Worm (Caenorhabditis elegans) whole organism, early embryonic: ENCODE results near the gene thoc-2.

Experiments used
- B0310.2 ChIP-seq: sonication (generic microtip); optimal IDR thresholded peaks from 2 replicates; lab custom pipeline; 2016; ENCODE audit warnings: mild to moderate bottlenecking, missing genetic modification characterization, missing compliant biosample characterization
- F13C5.2 ChIP-seq: sonication (generic microtip); optimal IDR thresholded peaks from 2 replicates; lab custom pipeline; 2017; ENCODE audit warnings: mild to moderate bottlenecking, missing genetic modification characterization, inconsistent platforms, missing compliant biosample characterization
- aly-1 ChIP-seq: sonication (generic microtip); optimal IDR thresholded peaks from 2 replicates; lab custom pipeline; 2016; ENCODE audit warnings: missing genetic modification characterization, missing compliant biosample characterization
- ama-1 ChIP-seq: fragments of 150-350 bp; optimal IDR thresholded peaks from 2 replicates; lab custom pipeline; 2014
- ceh-13 ChIP-seq: fragments of 200-800 bp; sonication (Bioruptor generic); optimal IDR thresholded peaks from 2 replicates; lab custom pipeline; 2018; ENCODE audit warnings: mild to moderate bottlenecking, missing genetic modification characterization, missing compliant biosample characterization
- ceh-36 ChIP-seq: sonication (generic microtip); optimal IDR thresholded peaks from 2 replicates; lab custom pipeline; 2016; ENCODE audit warnings: missing genetic modification characterization, inconsistent platforms, missing compliant biosample characterization
- ets-7 ChIP-seq: sonication (generic microtip); optimal IDR thresholded peaks from 2 replicates; lab custom pipeline; 2016; ENCODE audit warnings: missing genotype, missing genetic modification characterization, missing compliant biosample characterization
- flt-1 ChIP-seq: fragments of 200-800 bp; sonication (Bioruptor generic); IDR thresholded peaks from 2 replicates; pipeline ENCODE4 v1.3.6; 2022; ENCODE audit warnings: missing genetic modification characterization, missing compliant biosample characterization
- hmbx-1 ChIP-seq: sonication (generic microtip); optimal IDR thresholded peaks from 2 replicates; lab custom pipeline; 2016; ENCODE audit warnings: mild to moderate bottlenecking, missing genetic modification characterization, missing compliant biosample characterization
- hmg-4 ChIP-seq: fragments of 200-800 bp; sonication (Bioruptor generic); optimal IDR thresholded peaks from 2 replicates; lab custom pipeline; 2018; ENCODE audit warnings: mild to moderate bottlenecking, missing genetic modification characterization, missing compliant biosample characterization
- hnd-1 ChIP-seq: sonication (generic microtip); optimal IDR thresholded peaks from 2 replicates; lab custom pipeline; 2016; ENCODE audit warnings: missing genetic modification characterization, missing compliant biosample characterization
- pes-1 ChIP-seq: fragments of 200-800 bp; sonication (Bioruptor generic); IDR thresholded peaks from 2 replicates; pipeline ENCODE4 v1.3.6; 2022; ENCODE audit warnings: missing genetic modification reagents, missing genetic modification characterization, missing compliant biosample characterization
- scrt-1 ChIP-seq: fragments of 200-800 bp; sonication (Bioruptor generic); IDR thresholded peaks from 2 replicates; pipeline ENCODE4 v1.3.6; 2022; ENCODE audit warnings: missing genetic modification characterization, missing compliant biosample characterization
- sea-1 ChIP-seq: fragments of 200-800 bp; sonication (Bioruptor generic); conservative IDR thresholded peaks from 2 replicates; pipeline ENCODE4 v1.3.6; 2022; ENCODE audit warnings: missing genetic modification characterization, missing compliant biosample characterization
- tbx-11 ChIP-seq: fragments of 200-800 bp; sonication (Bioruptor generic); IDR thresholded peaks from 2 replicates; pipeline ENCODE4 v1.3.6; 2022; ENCODE audit warnings: missing genetic modification characterization, missing compliant biosample characterization
- tbx-37 ChIP-seq: fragments of 200-800 bp; sonication (Bioruptor generic); conservative IDR thresholded peaks from 2 replicates; pipeline ENCODE4 v1.3.6; 2022; ENCODE audit warnings: missing genetic modification reagents, missing genetic modification characterization, missing compliant biosample characterization
- tra-4 ChIP-seq: sonication (generic microtip); optimal IDR thresholded peaks from 2 replicates; lab custom pipeline; 2017; ENCODE audit warnings: missing genetic modification characterization, missing compliant biosample characterization

The thoc-2 gene

ce11 chrIII:6367712-6368111, at the start of gene thoc-2, which contains the start of gene C56G2.15:
thoc-2 (plus strand) TSS chrIII:6368042.
C56G2.15 (minus strand) TSS chrIII:6367899.
- TF ChIP-seq flt-1 (GFP tag; lab: Robert Waterston, UW) (no peak), tbx-37 (GFP tag; lab: Robert Waterston, UW) (no peak), tra-4 (tag; lab: Kevin White, UChicago) (no peak), hnd-1 (no peak), pes-1 (GFP tag; lab: Robert Waterston, UW) (no peak), ama-1 (lab: Kevin White, UChicago) (no peak), hmbx-1 (tag; lab: Kevin White, UChicago) (no peak), ets-7 (tag; lab: Kevin White, UChicago) (no peak), sea-1 (GFP tag; lab: Robert Waterston, UW) (no peak), ceh-13 (GFP tag; lab: Kevin White, UChicago) (no peak), F13C5.2 (tag; lab: Kevin White, UChicago) (no peak), tbx-11 (no peak), hmg-4 (GFP tag; lab: Kevin White, UChicago) (no peak), ceh-36 (tag; lab: Kevin White, UChicago) (no peak), B0310.2 (tag; lab: Kevin White, UChicago) (no peak), aly-1 (tag; lab: Kevin White, UChicago) (no peak), scrt-1 (GFP tag; lab: Robert Waterston, UW) (no peak)

ce11 chrIII:6324139-6324538, 43.7 kb upstream of the thoc-2 start, which contains the start of gene C56G2.5:
C56G2.5 (minus strand) TSS chrIII:6324239.
- no peak for TF ChIP-seq hmbx-1 (tag; lab: Kevin White, UChicago)
- no peak for TF ChIP-seq ets-7 (tag; lab: Kevin White, UChicago)
- TF ChIP-seq scrt-1 (GFP tag; lab: Robert Waterston, UW): no peak
- no peak for TF ChIP-seq ama-1 (lab: Kevin White, UChicago)
- no peak for TF ChIP-seq hnd-1
- TF ChIP-seq B0310.2 (tag; lab: Kevin White, UChicago): no peak

ce11 chrIII:6331211-6331782, 36.5 kb upstream of the thoc-2 start, which contains the start of gene C56G2.4:
C56G2.4 (plus strand) TSS chrIII:6331732.
- TF ChIP-seq tbx-37 (GFP tag; lab: Robert Waterston, UW) (no peak), ceh-36 (tag; lab: Kevin White, UChicago) (no peak), pes-1 (GFP tag; lab: Robert Waterston, UW) (no peak), B0310.2 (tag; lab: Kevin White, UChicago) (no peak), sea-1 (GFP tag; lab: Robert Waterston, UW) (no peak), aly-1 (tag; lab: Kevin White, UChicago) (no peak), ceh-13 (GFP tag; lab: Kevin White, UChicago) (no peak), ama-1 (lab: Kevin White, UChicago) (no peak), hnd-1 (no peak), hmbx-1 (tag; lab: Kevin White, UChicago) (no peak)

ce11 chrIII:6334364-6334763, 33.5 kb upstream of the thoc-2 start:
- TF ChIP-seq ceh-36 (tag; lab: Kevin White, UChicago): no peak
- no peak for TF ChIP-seq scrt-1 (GFP tag; lab: Robert Waterston, UW)
- TF ChIP-seq F13C5.2 (tag; lab: Kevin White, UChicago): no peak
- no peak for TF ChIP-seq pes-1 (GFP tag; lab: Robert Waterston, UW)
- TF ChIP-seq hnd-1: no peak
- TF ChIP-seq flt-1 (GFP tag; lab: Robert Waterston, UW): no peak
- no peak for TF ChIP-seq tra-4 (tag; lab: Kevin White, UChicago)
- no peak for TF ChIP-seq hmg-4 (GFP tag; lab: Kevin White, UChicago)
- TF ChIP-seq ceh-13 (GFP tag; lab: Kevin White, UChicago): no peak
- no peak for TF ChIP-seq ama-1 (lab: Kevin White, UChicago)
- TF ChIP-seq hmbx-1 (tag; lab: Kevin White, UChicago): no peak
- no peak for TF ChIP-seq aly-1 (tag; lab: Kevin White, UChicago)
- TF ChIP-seq tbx-37 (GFP tag; lab: Robert Waterston, UW): no peak
- TF ChIP-seq ets-7 (tag; lab: Kevin White, UChicago): no peak
- no peak for TF ChIP-seq sea-1 (GFP tag; lab: Robert Waterston, UW)
- TF ChIP-seq tbx-11: no peak
- TF ChIP-seq B0310.2 (tag; lab: Kevin White, UChicago): no peak

ce11 chrIII:6339919-6340434, 27.9 kb upstream of the thoc-2 start, which contains the start of gene let-767:
let-767 (minus strand) TSS chrIII:6339969.
- TF ChIP-seq ets-7 (tag; lab: Kevin White, UChicago) (no peak), aly-1 (tag; lab: Kevin White, UChicago) (no peak), tbx-37 (GFP tag; lab: Robert Waterston, UW) (no peak), ceh-36 (tag; lab: Kevin White, UChicago) (no peak), sea-1 (GFP tag; lab: Robert Waterston, UW) (no peak), hmbx-1 (tag; lab: Kevin White, UChicago) (no peak), tbx-11 (no peak), ama-1 (lab: Kevin White, UChicago) (no peak), F13C5.2 (tag; lab: Kevin White, UChicago) (no peak), B0310.2 (tag; lab: Kevin White, UChicago) (no peak), pes-1 (GFP tag; lab: Robert Waterston, UW) (no peak), hnd-1 (no peak), tra-4 (tag; lab: Kevin White, UChicago) (no peak), hmg-4 (GFP tag; lab: Kevin White, UChicago) (no peak), ceh-13 (GFP tag; lab: Kevin White, UChicago) (no peak), flt-1 (GFP tag; lab: Robert Waterston, UW) (no peak), scrt-1 (GFP tag; lab: Robert Waterston, UW) (no peak)

- TF ChIP-seq F13C5.2 (tag; lab: Kevin White, UChicago) (peak; percentile 71), tbx-11 (no peak), hmg-4 (GFP tag; lab: Kevin White, UChicago) (no peak)
These were observed 25.9 kb upstream of the thoc-2 start, which contains the start of gene rpn-13 for ce11 chrIII:6341878-6342453. rpn-13 (minus strand) TSS chrIII:6341928.
